Fruit fly (Drosophila melanogaster) whole organism, adult: Measurements from ENCODE around the gene CG32161.
A peak's percentile ranks its signal among the peaks of the same experiment; 100 is the strongest.

Experiments used
- CG11617 ChIP-seq: fragments of 200-800 bp; sonication (Bioruptor generic); optimal IDR thresholded peaks from 2 replicates; lab custom pipeline; 2017; ENCODE audit warnings: mild to moderate bottlenecking, missing biosample characterization, missing genetic modification reagents, missing genetic modification characterization
- CG12768 ChIP-seq: fragments of 200-800 bp; sonication (Bioruptor generic); optimal IDR thresholded peaks from 2 replicates; lab custom pipeline; 2017; ENCODE audit warnings: missing biosample characterization, missing genetic modification characterization, mild to moderate bottlenecking, moderate library complexity, missing genetic modification reagents
- CG14711 ChIP-seq: fragments of 200-800 bp; sonication (Bioruptor generic); optimal IDR thresholded peaks from 2 replicates; lab custom pipeline; 2018; ENCODE audit warnings: missing biosample characterization, mild to moderate bottlenecking, missing genetic modification characterization, moderate library complexity
- CG1620 ChIP-seq: fragments of 200-800 bp; sonication (Bioruptor generic); optimal IDR thresholded peaks from 2 replicates; lab custom pipeline; 2016; ENCODE audit warnings: missing biosample characterization, missing genetic modification characterization
- CG33017 ChIP-seq: fragments of 200-800 bp; sonication (Bioruptor generic); optimal IDR thresholded peaks from 2 replicates; lab custom pipeline; 2018; ENCODE audit warnings: missing biosample characterization, mild to moderate bottlenecking, missing genetic modification characterization, moderate library complexity
- CG5204 ChIP-seq: fragments of 200-800 bp; sonication (Bioruptor generic); optimal IDR thresholded peaks from 2 replicates; lab custom pipeline; 2016; ENCODE audit warnings: missing biosample characterization, missing genetic modification characterization
- CG7045 ChIP-seq: fragments of 200-800 bp; sonication (Bioruptor generic); optimal IDR thresholded peaks from 2 replicates; lab custom pipeline; 2017; ENCODE audit warnings: missing biosample characterization, mild to moderate bottlenecking, missing genetic modification characterization
- CG7101 ChIP-seq: fragments of 200-800 bp; sonication (Bioruptor generic); optimal IDR thresholded peaks from 2 replicates; lab custom pipeline; 2018; ENCODE audit warnings: missing biosample characterization, mild to moderate bottlenecking, missing genetic modification characterization, moderate library complexity
- Clk ChIP-seq: fragments of 200-800 bp; sonication (Bioruptor generic); optimal IDR thresholded peaks from 2 replicates; lab custom pipeline; 2017; ENCODE audit warnings: missing biosample characterization, missing genetic modification characterization
- Crg-1 ChIP-seq: fragments of 200-800 bp; sonication (Bioruptor generic); optimal IDR thresholded peaks from 2 replicates; lab custom pipeline; 2016; ENCODE audit warnings: missing biosample characterization, missing genetic modification characterization
- Hr96 ChIP-seq: fragments of 200-800 bp; sonication (Bioruptor generic); optimal IDR thresholded peaks from 2 replicates; lab custom pipeline; 2016; ENCODE audit warnings: missing biosample characterization, missing genetic modification characterization
- Mnt ChIP-seq: fragments of 200-800 bp; sonication (Bioruptor generic); optimal IDR thresholded peaks from 2 replicates; lab custom pipeline; 2016; ENCODE audit warnings: missing biosample characterization, mild to moderate bottlenecking, missing genetic modification characterization
- bab1 ChIP-seq: fragments of 200-800 bp; sonication (Bioruptor generic); optimal IDR thresholded peaks from 3 replicates; lab custom pipeline; 2019; ENCODE audit warnings: missing biosample characterization, mild to moderate bottlenecking, missing genetic modification characterization, moderate library complexity
- cic ChIP-seq: fragments of 200-800 bp; sonication (Bioruptor generic); optimal IDR thresholded peaks from 2 replicates; lab custom pipeline; 2017; ENCODE audit warnings: missing biosample characterization, mild to moderate bottlenecking, missing genetic modification characterization, moderate library complexity
- cnc ChIP-seq, 2 experiments: fragments of >200 bp; optimal IDR thresholded peaks; 2 replicates each; lab custom pipeline; 2017
- kay ChIP-seq: fragments of 200-800 bp; sonication (Bioruptor generic); peaks from one replicate; lab custom pipeline; 2016; ENCODE audit warnings: missing biosample characterization, missing genetic modification characterization, borderline replicate concordance
- ovo ChIP-seq: fragments of 200-800 bp; sonication (Bioruptor generic); optimal IDR thresholded peaks from 2 replicates; lab custom pipeline; 2016; ENCODE audit warnings: missing biosample characterization, missing genetic modification characterization
- pad ChIP-seq: fragments of 200-800 bp; sonication (Bioruptor generic); optimal IDR thresholded peaks from 3 replicates; lab custom pipeline; 2017; ENCODE audit warnings: missing biosample characterization, missing genetic modification characterization, mild to moderate bottlenecking, moderate library complexity, missing genetic modification reagents
- tj ChIP-seq: fragments of 200-800 bp; sonication (Bioruptor generic); optimal IDR thresholded peaks from 3 replicates; lab custom pipeline; 2017; ENCODE audit warnings: missing biosample characterization, mild to moderate bottlenecking, missing genetic modification characterization, moderate library complexity
- toe ChIP-seq: fragments of 200-800 bp; sonication (Bioruptor generic); optimal IDR thresholded peaks from 2 replicates; lab custom pipeline; 2016; ENCODE audit warnings: missing biosample characterization, missing genetic modification characterization

Gene CG32161

dm6 chr3L:16845607-16846277 lies at the start of gene CG32161:
Gene CG32161, plus strand, starts transcription at chr3L:16846227.
- TF ChIP-seq CG7101 (tag; lab: Kevin White, UChicago) (no peak), CG1620 (GFP tag; lab: Kevin White, UChicago) (no peak)

dm6 chr3L:16796603-16797002 lies 49.4 kb upstream of the CG32161 start:
- TF ChIP-seq Crg-1 (GFP tag; lab: Kevin White, UChicago) = no peak
- TF ChIP-seq kay (GFP tag; lab: Kevin White, UChicago) = peak; percentile 95
- no peak for TF ChIP-seq ovo (GFP tag; lab: Kevin White, UChicago)
- TF ChIP-seq tj (GFP tag; lab: Kevin White, UChicago) = peak; percentile 50
- TF ChIP-seq CG14711 = peak; percentile 51
- TF ChIP-seq CG12768 (GFP tag; lab: Kevin White, UChicago) = peak; percentile 84
- TF ChIP-seq cic (GFP tag; lab: Kevin White, UChicago) = peak; percentile 97
- TF ChIP-seq CG5204 (GFP tag; lab: Kevin White, UChicago) = peak; percentile 78
- peak; percentile 69 for TF ChIP-seq Mnt (GFP tag; lab: Kevin White, UChicago)
- peak; percentile 90 for TF ChIP-seq CG33017 (tag; lab: Kevin White, UChicago)
- TF ChIP-seq CG7101 (tag; lab: Kevin White, UChicago) = peak; percentile 79
- TF ChIP-seq Clk = peak; percentile 39
- TF ChIP-seq pad (GFP tag; lab: Kevin White, UChicago) = peak; percentile 18
- no peak for TF ChIP-seq bab1 (GFP tag; lab: Kevin White, UChicago)
- TF ChIP-seq cnc (optimal IDR thresholded peaks at IDR 0.05; lab: Kevin White, UChicago) = no peak
- TF ChIP-seq Hr96 (GFP tag; lab: Kevin White, UChicago) = peak; percentile 66
- TF ChIP-seq toe (GFP tag; lab: Kevin White, UChicago) = peak; percentile 84
- TF ChIP-seq CG1620 (GFP tag; lab: Kevin White, UChicago) = peak; percentile 7
- peak; percentile 77 for TF ChIP-seq CG7045 (GFP tag; lab: Kevin White, UChicago)
- TF ChIP-seq CG11617 = peak; percentile 70

- TF ChIP-seq ovo (GFP tag; lab: Kevin White, UChicago) (peak; percentile 66), CG11617 (peak; percentile 19), cic (GFP tag; lab: Kevin White, UChicago) (no peak), kay (GFP tag; lab: Kevin White, UChicago) (peak; percentile 97), CG7045 (GFP tag; lab: Kevin White, UChicago) (peak; percentile 15), Mnt (GFP tag; lab: Kevin White, UChicago) (peak; percentile 79), pad (GFP tag; lab: Kevin White, UChicago) (peak; percentile 49), bab1 (GFP tag; lab: Kevin White, UChicago) (peak; percentile 41), CG1620 (GFP tag; lab: Kevin White, UChicago) (peak; percentile 57), CG33017 (tag; lab: Kevin White, UChicago) (peak; percentile 68), tj (GFP tag; lab: Kevin White, UChicago) (peak; percentile 28), CG7101 (tag; lab: Kevin White, UChicago) (peak; percentile 67), Clk (peak; percentile 12), Crg-1 (GFP tag; lab: Kevin White, UChicago) (no peak), CG5204 (GFP tag; lab: Kevin White, UChicago) (peak; percentile 56), CG12768 (GFP tag; lab: Kevin White, UChicago) (peak; percentile 83), CG14711 (no peak), cnc (optimal IDR thresholded peaks at IDR 0.05; lab: Kevin White, UChicago) (peak in 1 of 2 experiments; percentile 1), toe (GFP tag; lab: Kevin White, UChicago) (peak; percentile 48), Hr96 (GFP tag; lab: Kevin White, UChicago) (peak; percentile 52)
Measured at dm6 chr3L:16800026-16800425, 46.0 kb upstream of the CG32161 start.

- TF ChIP-seq CG14711 = peak; percentile 3
- TF ChIP-seq Crg-1 (GFP tag; lab: Kevin White, UChicago) = no peak
- peak; percentile 86 for TF ChIP-seq kay (GFP tag; lab: Kevin White, UChicago)
- TF ChIP-seq cic (GFP tag; lab: Kevin White, UChicago) = peak; percentile 6
- TF ChIP-seq ovo (GFP tag; lab: Kevin White, UChicago) = no peak
- peak; percentile 22 for TF ChIP-seq toe (GFP tag; lab: Kevin White, UChicago)
- no peak for TF ChIP-seq cnc (optimal IDR thresholded peaks at IDR 0.05; lab: Kevin White, UChicago)
- TF ChIP-seq CG7045 (GFP tag; lab: Kevin White, UChicago) = peak; percentile 12
- no peak for TF ChIP-seq CG33017 (tag; lab: Kevin White, UChicago)
- TF ChIP-seq CG5204 (GFP tag; lab: Kevin White, UChicago) = peak; percentile 6
- peak; percentile 70 for TF ChIP-seq CG12768 (GFP tag; lab: Kevin White, UChicago)
Measured at dm6 chr3L:16801499-16802452, 44.3 kb upstream of the CG32161 start.

dm6 chr3L:16803273-16803672 lies 42.8 kb upstream of the CG32161 start:
- no peak for TF ChIP-seq ovo (GFP tag; lab: Kevin White, UChicago)
- no peak for TF ChIP-seq CG7045 (GFP tag; lab: Kevin White, UChicago)
- no peak for TF ChIP-seq tj (GFP tag; lab: Kevin White, UChicago)
- TF ChIP-seq CG33017 (tag; lab: Kevin White, UChicago) = no peak
- no peak for TF ChIP-seq CG12768 (GFP tag; lab: Kevin White, UChicago)
- no peak for TF ChIP-seq Crg-1 (GFP tag; lab: Kevin White, UChicago)
- TF ChIP-seq cnc (optimal IDR thresholded peaks at IDR 0.05; lab: Kevin White, UChicago) = no peak
